Fruit fly (Drosophila melanogaster): Measurements from ENCODE around the gene Hsp60A.

Gene Hsp60A

DNA sequence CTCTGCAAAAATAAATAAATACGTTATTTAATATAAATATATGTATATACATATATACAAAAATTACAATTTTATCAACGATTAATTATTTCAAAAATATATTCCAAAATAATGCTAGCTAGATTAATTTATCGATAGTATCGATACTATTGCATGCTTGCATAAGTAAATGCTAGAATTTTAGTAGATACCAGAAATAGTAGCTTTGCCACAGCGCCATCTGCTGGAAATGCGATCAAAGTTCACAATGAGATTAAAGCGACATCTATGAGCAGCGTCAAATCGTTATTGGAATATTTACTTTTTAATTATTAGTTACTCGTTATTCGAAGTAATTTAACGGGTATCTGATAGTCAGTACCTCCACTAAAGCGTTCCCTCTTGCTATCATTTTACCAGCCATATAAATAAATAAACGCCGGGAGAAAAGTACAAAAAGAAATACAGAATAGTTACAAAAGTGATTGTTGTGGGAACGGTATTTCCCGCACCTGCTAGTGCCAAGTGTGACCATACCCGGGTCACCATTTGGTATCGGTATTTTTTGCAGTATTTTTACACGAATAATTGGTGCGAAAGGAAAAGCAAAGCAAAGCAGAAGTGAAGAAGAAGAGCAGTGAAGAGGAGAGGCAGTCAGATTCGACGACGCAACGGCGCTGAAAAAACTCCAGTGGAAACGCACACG lies 45.7 kb downstream of the Hsp60A start, which contains the start of the genes rtv and Dlic (continued):
- TF ChIP-seq bbx (GFP tag; IDR thresholded peaks at IDR 0.05; ENCODE audit: partially characterized antibody) (peak; percentile 57; the same call in 1 of the 2 replicates), CG16863 (GFP tag; optimal IDR thresholded peaks at IDR 0.05) (peak; percentile 29), seq (GFP tag; IDR thresholded peaks at IDR 0.05) (no peak), CG32767 (GFP tag; IDR thresholded peaks at IDR 0.05) (no peak), CG3065 (GFP tag; optimal IDR thresholded peaks at IDR 0.05) (no peak), CG18619 (GFP tag; optimal IDR thresholded peaks at IDR 0.05) (no peak), Dp (GFP tag; optimal IDR thresholded peaks at IDR 0.05) (peak; percentile 50), unc-4 (GFP tag; IDR thresholded peaks at IDR 0.05; ENCODE audit: partially characterized antibody) (peak; percentile 79), CG43689 (GFP tag; IDR thresholded peaks at IDR 0.05) (no peak), Oli (tag; optimal IDR thresholded peaks at IDR 0.05) (no peak), Hsf (GFP tag; optimal IDR thresholded peaks at IDR 0.05) (peak; percentile 42), gem (tag; optimal IDR thresholded peaks at IDR 0.05) (peak; percentile 20), insv (GFP tag; optimal IDR thresholded peaks at IDR 0.05) (peak in 1 of 2 experiments; percentile 46), sd (tag; optimal IDR thresholded peaks at IDR 0.05) (peak; percentile 57), CG14710 (tag; optimal IDR thresholded peaks at IDR 0.05) (peak; percentile 63), exex (tag; optimal IDR thresholded peaks at IDR 0.05) (peak; percentile 20), CG8290 (GFP tag; optimal IDR thresholded peaks at IDR 0.05) (peak; percentile 52), CG8290 (tag; optimal IDR thresholded peaks at IDR 0.05) (peak; percentile 17 to 23), Dek (tag; optimal IDR thresholded peaks at IDR 0.05) (no peak), D19B (GFP tag; optimal IDR thresholded peaks at IDR 0.05) (peak; percentile 57), CG15073 (GFP tag; optimal IDR thresholded peaks at IDR 0.05) (no peak), Ets97D (GFP tag; optimal IDR thresholded peaks at IDR 0.05) (peak; percentile 51), YL-1 (GFP tag; optimal IDR thresholded peaks at IDR 0.05) (no peak), BEAF-32 (GFP tag; optimal IDR thresholded peaks at IDR 0.05) (peak; percentile 76), tx (GFP tag; optimal IDR thresholded peaks at IDR 0.05) (peak; percentile 0), Nf-YC (tag; optimal IDR thresholded peaks at IDR 0.05) (no peak), gcm (GFP tag; optimal IDR thresholded peaks at IDR 0.05) (no peak), phol (tag; optimal IDR thresholded peaks at IDR 0.05) (peak; percentile 28), CG31365 (tag; optimal IDR thresholded peaks at IDR 0.05) (no peak), Ptx1 (GFP tag; IDR thresholded peaks at IDR 0.05) (peak; percentile 37; the same call in 1 of the 2 replicates), B-H1 (GFP tag; IDR thresholded peaks at IDR 0.05) (no peak), row (GFP tag; IDR thresholded peaks at IDR 0.05) (peak; percentile 46), usp (GFP tag; optimal IDR thresholded peaks at IDR 0.05) (no peak), maf-S (GFP tag; optimal IDR thresholded peaks at IDR 0.05) (no peak), Dll (GFP tag; IDR thresholded peaks at IDR 0.05; ENCODE audit: partially characterized antibody) (peak; percentile 88), btn (GFP tag; optimal IDR thresholded peaks at IDR 0.05) (no peak), CG4707 (GFP tag; optimal IDR thresholded peaks at IDR 0.05) (no peak), CG14860 (GFP tag; IDR thresholded peaks at IDR 0.05; ENCODE audit: partially characterized antibody) (peak; percentile 57; the same call in 2 of the 3 replicates)

DNA sequence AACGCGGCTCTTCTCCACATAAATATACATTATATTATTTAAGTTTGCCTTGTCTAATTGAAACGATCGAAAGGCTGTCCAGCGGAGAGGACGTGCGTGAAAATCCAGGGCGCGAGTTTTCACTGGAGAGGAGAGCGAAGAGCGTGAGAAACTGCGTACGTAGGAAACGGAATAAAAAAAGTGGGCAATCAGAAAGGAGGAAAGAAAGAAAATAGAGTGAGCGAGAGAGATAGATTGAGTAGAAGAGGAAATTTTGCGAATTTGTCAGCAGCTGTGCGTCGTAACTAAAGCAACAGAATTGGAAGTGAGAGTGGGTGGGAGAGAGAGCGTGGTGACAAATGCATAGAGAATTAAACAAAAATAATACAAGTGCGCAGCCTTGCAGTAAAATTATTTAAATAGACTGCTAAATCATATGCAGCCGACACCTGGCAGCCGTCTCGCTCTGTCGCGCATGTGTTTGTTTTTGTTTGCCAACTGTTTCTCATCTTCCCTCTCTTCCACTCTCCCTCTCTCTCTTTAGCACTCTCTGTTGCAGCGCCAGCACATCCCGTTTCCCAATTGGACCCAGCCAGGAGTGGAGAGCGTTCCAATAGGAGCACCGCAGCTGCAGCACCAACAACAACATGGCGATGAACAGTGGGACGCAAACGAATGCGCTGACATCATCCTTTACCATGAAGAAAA lies 46.4 kb downstream of the Hsp60A start:
- no peak for TF ChIP-seq CoRest (tag; optimal IDR thresholded peaks at IDR 0.05)
- no peak for TF ChIP-seq Hr39 (optimal IDR thresholded peaks at IDR 0.05)
- TF ChIP-seq pros (GFP tag; optimal IDR thresholded peaks at IDR 0.05), result no peak
- TF ChIP-seq CG15514 (GFP tag; optimal IDR thresholded peaks at IDR 0.05), result no peak
- TF ChIP-seq CG11696 (GFP tag; IDR thresholded peaks at IDR 0.05), result no peak
- peak; percentile 9 for TF ChIP-seq kah (GFP tag; optimal IDR thresholded peaks at IDR 0.05)
- TF ChIP-seq Lpt (GFP tag; optimal IDR thresholded peaks at IDR 0.05), result no peak
- peak; percentile 25 for TF ChIP-seq cg (GFP tag; optimal IDR thresholded peaks at IDR 0.05)
- peak; percentile 85 for TF ChIP-seq CG1832 (GFP tag; optimal IDR thresholded peaks at IDR 0.05)
- no peak for TF ChIP-seq CG11504 (tag; optimal IDR thresholded peaks at IDR 0.05)
- no peak for TF ChIP-seq Sox100B (GFP tag; optimal IDR thresholded peaks at IDR 0.05)
- TF ChIP-seq nau (GFP tag; optimal IDR thresholded peaks at IDR 0.05), result peak; percentile 27
- TF ChIP-seq CG34422 (GFP tag; IDR thresholded peaks at IDR 0.05), result peak; percentile 45; the same call in 1 of the 3 replicates
